Fruit fly (Drosophila melanogaster) whole organism, embryonic: Measurements from ENCODE around the gene CG31974.

Experiments
- Atf3 ChIP-seq: fragments of 200-800 bp; sonication (Bioruptor generic); optimal IDR thresholded peaks from 3 replicates; lab custom pipeline; 2016; ENCODE audit warnings: missing biosample characterization, missing genetic modification characterization
- CG10462 ChIP-seq: fragments of 200-800 bp; sonication (Bioruptor generic); optimal IDR thresholded peaks from 2 replicates; lab custom pipeline; 2016; ENCODE audit warnings: missing biosample characterization, missing genetic modification characterization
- CG12219 ChIP-seq: fragments of 200-800 bp; sonication (Bioruptor generic); optimal IDR thresholded peaks from 3 replicates; lab custom pipeline; 2018; ENCODE audit warnings: missing biosample characterization, mild to moderate bottlenecking, missing genetic modification characterization
- CG13287 ChIP-seq: fragments of 200-800 bp; sonication (Bioruptor generic); IDR thresholded peaks from 2 replicates; pipeline ENCODE4 v1.3.6; 2022; ENCODE audit warnings: missing biosample characterization, missing genetic modification characterization; ENCODE audit not compliant: partially characterized antibody
- CG15514 ChIP-seq: fragments of 200-800 bp; sonication (Bioruptor generic); optimal IDR thresholded peaks from 3 replicates; lab custom pipeline; 2017; ENCODE audit warnings: missing biosample characterization, missing genetic modification characterization, mild to moderate bottlenecking, moderate library complexity, missing genetic modification reagents
- CG1603 ChIP-seq: fragments of 200-800 bp; sonication (Bioruptor generic); optimal IDR thresholded peaks from 2 replicates; lab custom pipeline; 2019; ENCODE audit warnings: missing biosample characterization, mild to moderate bottlenecking, missing genetic modification characterization, moderate library complexity
- CG17359 ChIP-seq: fragments of 200-800 bp; sonication (Bioruptor generic); optimal IDR thresholded peaks from 3 replicates; lab custom pipeline; 2018; ENCODE audit warnings: missing biosample characterization, mild to moderate bottlenecking, missing genetic modification characterization, moderate library complexity
- CG2116 ChIP-seq: fragments of 200-800 bp; sonication (Bioruptor generic); optimal IDR thresholded peaks from 3 replicates; lab custom pipeline; 2018; ENCODE audit warnings: missing biosample characterization, mild to moderate bottlenecking, missing genetic modification characterization
- CG31365 ChIP-seq: fragments of 200-800 bp; sonication (Bioruptor generic); optimal IDR thresholded peaks from 2 replicates; lab custom pipeline; 2018; ENCODE audit warnings: missing biosample characterization, mild to moderate bottlenecking, missing genetic modification characterization
- CG34376 ChIP-seq: fragments of 200-800 bp; sonication (Bioruptor generic); optimal IDR thresholded peaks from 2 replicates; lab custom pipeline; 2018; ENCODE audit warnings: missing biosample characterization, mild to moderate bottlenecking, missing genetic modification characterization
- CG4282 ChIP-seq: fragments of 200-800 bp; sonication (Bioruptor generic); optimal IDR thresholded peaks from 2 replicates; lab custom pipeline; 2016; ENCODE audit warnings: missing biosample characterization, missing genetic modification characterization
- CG6791 ChIP-seq: fragments of 200-800 bp; sonication (Bioruptor generic); IDR thresholded peaks from 3 replicates; pipeline ENCODE4 v1.3.6; 2022; ENCODE audit warnings: missing biosample characterization, missing genetic modification characterization; ENCODE audit not compliant: partially characterized antibody
- CG8290 ChIP-seq, 3 experiments: fragments of 200-800 bp; sonication (Bioruptor generic); optimal IDR thresholded peaks; 2 replicates each; lab custom pipeline; 2016 to 2019; ENCODE audit warnings: missing biosample characterization in 3 of 3, missing genetic modification characterization in 3 of 3, mild to moderate bottlenecking in 2 of 3, moderate library complexity in 1 of 3
- CG8478 ChIP-seq: fragments of >200 bp; optimal IDR thresholded peaks from 2 replicates; lab custom pipeline; 2018
- Camta ChIP-seq: fragments of 200-800 bp; sonication (Bioruptor generic); optimal IDR thresholded peaks from 2 replicates; lab custom pipeline; 2016; ENCODE audit warnings: missing biosample characterization, missing genetic modification characterization
- CoRest ChIP-seq: fragments of 200-800 bp; sonication (Bioruptor generic); optimal IDR thresholded peaks from 3 replicates; lab custom pipeline; 2018; ENCODE audit warnings: missing biosample characterization, mild to moderate bottlenecking, missing genetic modification characterization, moderate library complexity
- D19B ChIP-seq: fragments of 200-800 bp; sonication (Bioruptor generic); optimal IDR thresholded peaks from 2 replicates; lab custom pipeline; 2017; ENCODE audit warnings: missing biosample characterization, mild to moderate bottlenecking, missing genetic modification characterization
- Dp ChIP-seq: fragments of 200-800 bp; sonication (Bioruptor generic); optimal IDR thresholded peaks from 2 replicates; lab custom pipeline; 2018; ENCODE audit warnings: missing biosample characterization, mild to moderate bottlenecking, missing genetic modification characterization, moderate library complexity
- Ets97D ChIP-seq: fragments of 200-800 bp; sonication (Bioruptor generic); optimal IDR thresholded peaks from 3 replicates; lab custom pipeline; 2016; ENCODE audit warnings: missing biosample characterization, missing genetic modification characterization
- Fer2 ChIP-seq: fragments of 200-800 bp; sonication (Bioruptor generic); optimal IDR thresholded peaks from 2 replicates; lab custom pipeline; 2018; ENCODE audit warnings: missing biosample characterization, mild to moderate bottlenecking, missing genetic modification characterization, moderate library complexity
- Gsc ChIP-seq: fragments of 200-800 bp; sonication (Bioruptor generic); IDR thresholded peaks from 2 replicates; pipeline ENCODE4 v1.3.6; 2022; ENCODE audit warnings: missing biosample characterization, missing genetic modification characterization
- HLH3B ChIP-seq: fragments of 200-800 bp; sonication (Bioruptor generic); IDR thresholded peaks from 2 replicates; pipeline ENCODE4 v1.3.6; 2022; ENCODE audit warnings: missing biosample characterization, missing genetic modification characterization
- HLH4C ChIP-seq: fragments of 200-800 bp; sonication (Bioruptor generic); IDR thresholded peaks from 3 replicates; pipeline ENCODE4 v1.3.6; 2022; ENCODE audit warnings: missing biosample characterization, missing genetic modification characterization; ENCODE audit not compliant: partially characterized antibody
- Hr3 ChIP-seq: fragments of 200-800 bp; sonication (Bioruptor generic); optimal IDR thresholded peaks from 3 replicates; lab custom pipeline; 2016; ENCODE audit warnings: missing biosample characterization, missing genetic modification characterization
- MBD-R2 ChIP-seq: fragments of 200-800 bp; sonication (Bioruptor generic); IDR thresholded peaks from 2 replicates; pipeline ENCODE4 v1.3.6; 2022; ENCODE audit warnings: missing biosample characterization, missing genetic modification characterization
- Max ChIP-seq: fragments of 200-800 bp; sonication (Bioruptor generic); optimal IDR thresholded peaks from 2 replicates; lab custom pipeline; 2016; ENCODE audit warnings: missing biosample characterization, mild to moderate bottlenecking, missing genetic modification characterization
- Med ChIP-seq: fragments of 200-800 bp; sonication (Bioruptor generic); peaks from one replicate; lab custom pipeline; 2016; ENCODE audit warnings: missing biosample characterization, missing genetic modification characterization, mild to moderate bottlenecking, inconsistent platforms, moderate library complexity
- NC2β ChIP-seq: fragments of 200-800 bp; sonication (Bioruptor generic); optimal IDR thresholded peaks from 2 replicates; lab custom pipeline; 2016; ENCODE audit warnings: missing biosample characterization, missing genetic modification characterization
- NK7.1 ChIP-seq: fragments of 200-800 bp; sonication (Bioruptor generic); optimal IDR thresholded peaks from 3 replicates; lab custom pipeline; 2016; ENCODE audit warnings: missing biosample characterization, missing genetic modification characterization
- Pdp1 ChIP-seq, 2 experiments: fragments of 200-800 bp; sonication (Bioruptor generic); optimal IDR thresholded peaks; 3 replicates each; lab custom pipeline; 2016; ENCODE audit warnings: missing biosample characterization in 2 of 2, missing genetic modification characterization in 2 of 2, mild to moderate bottlenecking in 1 of 2, moderate library complexity in 1 of 2
- aop ChIP-seq: fragments of 200-800 bp; sonication (Bioruptor generic); IDR thresholded peaks from 2 replicates; pipeline ENCODE4 v1.3.6; 2022; ENCODE audit warnings: missing biosample characterization, missing genetic modification characterization
- ato ChIP-seq: fragments of 200-800 bp; sonication (Bioruptor generic); IDR thresholded peaks from 2 replicates; pipeline ENCODE4 v1.3.6; 2022; ENCODE audit warnings: missing biosample characterization, missing genetic modification characterization; ENCODE audit not compliant: partially characterized antibody
- cato ChIP-seq: fragments of 200-800 bp; sonication (Bioruptor generic); optimal IDR thresholded peaks from 2 replicates; lab custom pipeline; 2016; ENCODE audit warnings: missing biosample characterization, missing genetic modification characterization, borderline replicate concordance
- gfzf ChIP-seq: fragments of 200-800 bp; sonication (Bioruptor generic); optimal IDR thresholded peaks from 2 replicates; lab custom pipeline; 2016; ENCODE audit warnings: missing biosample characterization, mild to moderate bottlenecking, missing genetic modification characterization, moderate library complexity
- gt ChIP-seq: fragments of 200-800 bp; sonication (Bioruptor generic); IDR thresholded peaks from 2 replicates; pipeline ENCODE4 v1.3.6; 2022; ENCODE audit warnings: missing biosample characterization, missing genetic modification characterization
- hb ChIP-seq: fragments of 200-800 bp; sonication (Bioruptor generic); IDR thresholded peaks from 3 replicates; pipeline ENCODE4 v1.3.6; 2022; ENCODE audit warnings: missing biosample characterization, missing genetic modification characterization; ENCODE audit not compliant: partially characterized antibody
- her ChIP-seq: fragments of 200-800 bp; sonication (Bioruptor generic); optimal IDR thresholded peaks from 2 replicates; lab custom pipeline; 2016; ENCODE audit warnings: missing biosample characterization, missing genetic modification characterization
- kay ChIP-seq: fragments of 200-800 bp; sonication (Bioruptor generic); optimal IDR thresholded peaks from 2 replicates; lab custom pipeline; 2016; ENCODE audit warnings: missing biosample characterization, missing genetic modification characterization
- pho ChIP-seq: fragments of 200-800 bp; sonication (Bioruptor generic); optimal IDR thresholded peaks from 2 replicates; lab custom pipeline; 2016; ENCODE audit warnings: missing biosample characterization, missing genetic modification characterization
- stc ChIP-seq: fragments of 200-800 bp; sonication (Bioruptor generic); IDR thresholded peaks from 2 replicates; pipeline ENCODE4 v1.3.6; 2022; ENCODE audit warnings: missing biosample characterization, missing genetic modification characterization
- stwl ChIP-seq: fragments of 200-800 bp; sonication (Bioruptor generic); optimal IDR thresholded peaks from 3 replicates; lab custom pipeline; 2018; ENCODE audit warnings: missing biosample characterization, mild to moderate bottlenecking, missing genetic modification characterization, moderate library complexity
- sug ChIP-seq: fragments of 200-800 bp; optimal IDR thresholded peaks from 2 replicates; lab custom pipeline; 2019; ENCODE audit warnings: missing biosample characterization, mild to moderate bottlenecking, missing genetic modification characterization, moderate library complexity
- trem ChIP-seq: fragments of 200-800 bp; optimal IDR thresholded peaks from 3 replicates; lab custom pipeline; 2019; ENCODE audit warnings: missing biosample characterization, mild to moderate bottlenecking, missing genetic modification characterization, moderate library complexity
- twi ChIP-seq: fragments of 200-800 bp; optimal IDR thresholded peaks from 2 replicates; lab custom pipeline; 2019; ENCODE audit warnings: missing biosample characterization, mild to moderate bottlenecking, missing genetic modification characterization, moderate library complexity
- unc-4 ChIP-seq: fragments of 200-800 bp; sonication (Bioruptor generic); IDR thresholded peaks from 2 replicates; pipeline ENCODE4 v1.3.6; 2022; ENCODE audit warnings: missing biosample characterization, missing genetic modification characterization; ENCODE audit not compliant: partially characterized antibody

The CG31974 gene

dm6 chr2L:107476-108436, 35.1 kb downstream of the CG31974 start (continued):
- TF ChIP-seq Hr3 (GFP tag; lab: Kevin White, UChicago): no peak
- no peak for TF ChIP-seq HLH3B (GFP tag; lab: Robert Waterston, UW)
- no peak for TF ChIP-seq NK7.1 (GFP tag; lab: Kevin White, UChicago)
- no peak for TF ChIP-seq kay (GFP tag; lab: Kevin White, UChicago)
- TF ChIP-seq stc: no peak
- peak; percentile 24 for TF ChIP-seq her
- TF ChIP-seq Gsc: no peak
- no peak for TF ChIP-seq ato (GFP tag; lab: Robert Waterston, UW)
- TF ChIP-seq Max (GFP tag; lab: Kevin White, UChicago): peak; percentile 31
- TF ChIP-seq aop (GFP tag; lab: Robert Waterston, UW): no peak
- TF ChIP-seq CG8290 (GFP tag; optimal IDR thresholded peaks at IDR 0.05; lab: Kevin White, UChicago): no peak
- peak in 1 of 2 experiments; percentile 53 for TF ChIP-seq CG8290 (tag; optimal IDR thresholded peaks at IDR 0.05; lab: Kevin White, UChicago)
- no peak for TF ChIP-seq Atf3 (GFP tag; lab: Kevin White, UChicago)

dm6 chr2L:107032-107431, 35.9 kb downstream of the CG31974 start:
- TF ChIP-seq cato: no peak
- peak; percentile 25 for TF ChIP-seq gfzf (GFP tag; lab: Kevin White, UChicago)
- TF ChIP-seq sug: peak; percentile 81
- TF ChIP-seq Med (GFP tag; lab: Kevin White, UChicago): peak; percentile 38
- peak in 1 of 2 experiments; percentile 48 for TF ChIP-seq Pdp1 (GFP tag; optimal IDR thresholded peaks at IDR 0.05; lab: Kevin White, UChicago)
- TF ChIP-seq NC2β (GFP tag; lab: Kevin White, UChicago): no peak
- peak; percentile 42 for TF ChIP-seq CG34376 (GFP tag; lab: Kevin White, UChicago)
- TF ChIP-seq CG6791 (GFP tag; lab: Robert Waterston, UW): 0 out of 3 replicates have a peak, but pooled peaks have one; percentile 9

DNA sequence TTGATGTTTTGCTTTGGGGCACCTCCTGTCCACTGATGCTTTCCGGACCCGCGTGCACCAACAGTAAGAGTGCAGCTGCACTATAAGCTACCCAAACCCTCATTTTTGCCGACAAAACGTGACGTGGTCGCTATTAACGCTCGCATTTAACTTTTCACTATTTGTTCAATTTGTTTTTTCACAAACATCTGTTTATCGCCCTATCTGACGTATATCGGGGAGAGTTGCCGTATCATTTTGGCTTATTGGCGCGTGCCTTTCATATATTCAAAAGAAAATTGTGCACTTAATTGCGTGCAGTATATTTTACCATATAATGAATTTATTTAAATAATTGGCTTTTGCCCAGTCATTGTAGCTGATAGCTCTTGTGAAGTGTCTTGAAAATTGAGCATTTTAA, 36.4 kb downstream of the CG31974 start, which contains the start of the genes Nhe1 and Sam-S:
Nhe1 (minus strand) TSS at position 193 of the 400 bp plus-strand sequence.
Sam-S (plus strand) TSS at position 364 of the 400 bp plus-strand sequence.
- no peak for TF ChIP-seq CG12219
- peak; percentile 9 for TF ChIP-seq trem (tag; lab: Kevin White, UChicago)
- TF ChIP-seq MBD-R2 (GFP tag; lab: Robert Waterston, UW): peak; percentile 44; the same call in 1 of the 2 replicates
- no peak for TF ChIP-seq gt (GFP tag; lab: Robert Waterston, UW)
- no peak for TF ChIP-seq CG17359 (tag; lab: Kevin White, UChicago)
- peak; percentile 95 for TF ChIP-seq CG15514
- TF ChIP-seq twi (tag; lab: Kevin White, UChicago): peak; percentile 15
- TF ChIP-seq stwl (tag; lab: Kevin White, UChicago): peak; percentile 8
- TF ChIP-seq CG2116 (GFP tag; lab: Kevin White, UChicago): peak; percentile 29
- 0 out of 2 replicates have a peak, but pooled peaks have one; percentile 35 for TF ChIP-seq unc-4 (GFP tag; lab: Robert Waterston, UW)
- no peak for TF ChIP-seq CoRest (tag; lab: Kevin White, UChicago)
- no peak for TF ChIP-seq Fer2 (tag; lab: Kevin White, UChicago)
- no peak for TF ChIP-seq kay (GFP tag; lab: Kevin White, UChicago)
- TF ChIP-seq CG8478: no peak
- TF ChIP-seq Ets97D (GFP tag; lab: Kevin White, UChicago): peak; percentile 6
- TF ChIP-seq Dp: peak; percentile 83
- TF ChIP-seq hb (GFP tag; lab: Robert Waterston, UW): no peak
- TF ChIP-seq D19B: no peak
- TF ChIP-seq CG4282 (GFP tag; lab: Kevin White, UChicago): no peak
- TF ChIP-seq CG1603: peak; percentile 8
- TF ChIP-seq CG31365: no peak
- no peak for TF ChIP-seq pho (GFP tag; lab: Kevin White, UChicago)
- no peak for TF ChIP-seq CG34376 (GFP tag; lab: Kevin White, UChicago)
- peak; percentile 54 for TF ChIP-seq CG13287 (GFP tag; lab: Robert Waterston, UW)
- TF ChIP-seq CG10462: no peak
- no peak for TF ChIP-seq Camta (GFP tag; lab: Kevin White, UChicago)
- TF ChIP-seq HLH4C (GFP tag; lab: Robert Waterston, UW): no peak
